Worm (Caenorhabditis elegans): ENCODE data around the gene M01F1.4.

ce11 chrIII:3553349-3553748 lies 43.5 kb upstream of the M01F1.4 start, which contains the start of gene C54C6.4:
- TF ChIP-seq snpc-4 (tag; optimal IDR thresholded peaks at IDR 0.05) (no peak), nhr-77 (tag; optimal IDR thresholded peaks at IDR 0.05) (no peak), ceh-32 (tag; optimal IDR thresholded peaks at IDR 0.05; ENCODE audit: poor library complexity) (no peak), ceh-82 (tag; optimal IDR thresholded peaks at IDR 0.05) (no peak), dve-1 (tag; optimal IDR thresholded peaks at IDR 0.05; ENCODE audit: insufficient read depth) (no peak), nhr-28 (tag; optimal IDR thresholded peaks at IDR 0.05) (no peak), ceh-20 (GFP tag; IDR thresholded peaks at IDR 0.05) (no peak)
